Worm (Caenorhabditis elegans): Measurements from ENCODE around the gene nlp-5.

nlp-5 gene

DNA sequence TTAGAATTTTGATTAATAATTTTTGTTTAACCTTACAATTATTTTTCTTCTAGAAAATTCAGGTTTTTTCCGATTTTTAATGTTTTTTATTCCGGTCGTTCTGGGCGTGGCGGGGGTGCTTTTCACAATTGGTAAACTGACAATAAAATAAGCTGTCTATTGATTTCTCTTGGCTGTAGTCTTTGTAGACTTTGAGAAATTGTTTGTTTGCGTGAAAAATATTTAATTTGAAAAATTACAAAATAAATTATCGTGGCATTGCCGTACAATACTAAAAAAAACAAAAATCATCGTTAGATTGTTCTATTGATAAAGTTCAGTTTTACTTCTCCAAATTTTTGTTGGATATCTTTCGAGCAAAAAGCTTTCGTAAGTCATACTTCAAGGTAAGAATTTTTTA is 8.2 kb downstream of the nlp-5 start, which contains the start of gene F35C11.3 (continued):
- TF ChIP-seq F22D6.2 (tag; optimal IDR thresholded peaks at IDR 0.05), result no peak
- no peak for TF ChIP-seq ztf-25 (GFP tag; IDR thresholded peaks at IDR 0.05)

DNA sequence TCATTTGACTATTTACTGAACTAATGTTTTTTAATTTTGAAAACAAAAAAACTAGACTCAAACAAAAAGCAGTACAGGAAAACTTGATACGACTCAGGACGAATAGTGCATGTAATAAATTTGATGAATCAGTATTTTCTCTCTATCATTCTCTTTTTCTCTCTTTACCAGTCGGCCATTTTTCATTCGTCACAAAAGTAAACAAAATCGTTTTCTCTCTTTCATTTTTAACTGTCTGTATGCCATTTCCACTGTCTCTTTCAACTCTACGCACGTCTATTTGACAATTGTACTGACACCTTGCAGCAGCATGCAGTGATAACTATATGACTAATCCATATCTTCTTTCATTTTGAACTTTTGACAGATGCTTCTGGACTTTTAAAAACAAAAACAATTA is 10.5 kb downstream of the nlp-5 start, which contains the start of the genes F35C11.2 and F35C11.4:
Gene F35C11.2 (minus strand): TSS at position 90 of the 400 bp plus-strand sequence.
Gene F35C11.4 (plus strand): TSS at position 260 of the 400 bp plus-strand sequence.
- no peak for TF ChIP-seq F39B2.1 (GFP tag; IDR thresholded peaks at IDR 0.05)
- no peak for TF ChIP-seq madf-8 (GFP tag; conservative IDR thresholded peaks at IDR 0.05)
- no peak for TF ChIP-seq F57A8.1 (GFP tag; optimal IDR thresholded peaks at IDR 0.05)
- TF ChIP-seq aptf-3 (GFP tag; IDR thresholded peaks at IDR 0.05), result no peak
- peak; percentile 77 for TF ChIP-seq unc-62 (GFP tag; optimal IDR thresholded peaks at IDR 0.05)
- peak; percentile 16 for TF ChIP-seq pha-4 (tag; optimal IDR thresholded peaks at IDR 0.05)
- TF ChIP-seq let-607 (tag; optimal IDR thresholded peaks at IDR 0.05), result peak in 1 of 2 experiments; percentile 9
- TF ChIP-seq nhr-80 (tag; optimal IDR thresholded peaks at IDR 0.05), result peak; percentile 89

- TF ChIP-seq efl-1 (GFP tag; optimal IDR thresholded peaks at IDR 0.05) (no peak), somi-1 (GFP tag; optimal IDR thresholded peaks at IDR 0.05) (no peak), aptf-3 (GFP tag; IDR thresholded peaks at IDR 0.05) (no peak), F37B4.10 (GFP tag; IDR thresholded peaks at IDR 0.05) (no peak), ama-1 (optimal IDR thresholded peaks at IDR 0.05) (no peak), ama-1 (GFP tag; optimal IDR thresholded peaks at IDR 0.05) (no peak), bed-2 (GFP tag; IDR thresholded peaks at IDR 0.05) (no peak), lsl-1 (GFP tag; optimal IDR thresholded peaks at IDR 0.05) (no peak), hmg-1.2 (GFP tag; IDR thresholded peaks at IDR 0.05) (no peak), dpl-1 (GFP tag; optimal IDR thresholded peaks at IDR 0.05) (no peak), B0336.3 (GFP tag; IDR thresholded peaks at IDR 0.05) (no peak), bed-1 (GFP tag; IDR thresholded peaks at IDR 0.05) (no peak), hrde-1 (tag; optimal IDR thresholded peaks at IDR 0.05; ENCODE audit: borderline replicate concordance) (no peak), let-526 (GFP tag; IDR thresholded peaks at IDR 0.05) (no peak), egrh-3 (GFP tag; IDR thresholded peaks at IDR 0.05) (no peak), tbp1 (GFP tag; optimal IDR thresholded peaks at IDR 0.05) (no peak), Y56A3A.18 (GFP tag; IDR thresholded peaks at IDR 0.05) (no peak), chd-7 (tag; optimal IDR thresholded peaks at IDR 0.05) (no peak), Y53F4B.3 (GFP tag; IDR thresholded peaks at IDR 0.05) (no peak), snpc-1.1 (tag; optimal IDR thresholded peaks at IDR 0.05; ENCODE audit: insufficient read depth) (no peak), F49E8.2 (tag; optimal IDR thresholded peaks at IDR 0.05; ENCODE audit: insufficient read depth) (no peak)
Measured at ce11 chrII:8249710-8250109, 11.5 kb downstream of the nlp-5 start.

- no peak for TF ChIP-seq snpc-1.3 (tag; optimal IDR thresholded peaks at IDR 0.05; ENCODE audit: insufficient read depth)
- TF ChIP-seq xnd-1 (tag; optimal IDR thresholded peaks at IDR 0.05), result peak; percentile 88
- peak; percentile 39; the same call in 1 of the 2 replicates for TF ChIP-seq D2030.7 (GFP tag; IDR thresholded peaks at IDR 0.05)
- TF ChIP-seq ccch-3 (GFP tag; optimal IDR thresholded peaks at IDR 0.05), result no peak
- TF ChIP-seq madf-8 (GFP tag; conservative IDR thresholded peaks at IDR 0.05), result peak; percentile 75
- TF ChIP-seq C17E4.6 (GFP tag; IDR thresholded peaks at IDR 0.05), result no peak
- TF ChIP-seq dox-1 (GFP tag; IDR thresholded peaks at IDR 0.05), result peak; percentile 21; the same call in 1 of the 2 replicates
- TF ChIP-seq him-1 (tag; optimal IDR thresholded peaks at IDR 0.05), result peak; percentile 13
- TF ChIP-seq B0019.2 (GFP tag; conservative IDR thresholded peaks at IDR 0.05), result peak; percentile 45; the same call in 1 of the 2 replicates
- peak; percentile 66 for TF ChIP-seq dpl-1 (GFP tag; optimal IDR thresholded peaks at IDR 0.05)
- TF ChIP-seq F33H1.4 (GFP tag; IDR thresholded peaks at IDR 0.05), result peak; percentile 67
- peak; percentile 48 for TF ChIP-seq lin-54 (GFP tag; optimal IDR thresholded peaks at IDR 0.05)
- peak; percentile 86 for TF ChIP-seq efl-1 (GFP tag; optimal IDR thresholded peaks at IDR 0.05)
- peak; percentile 79 for TF ChIP-seq ceh-91 (GFP tag; IDR thresholded peaks at IDR 0.05)
- no peak for TF ChIP-seq nhr-80 (tag; optimal IDR thresholded peaks at IDR 0.05)
- TF ChIP-seq F49E8.2 (tag; optimal IDR thresholded peaks at IDR 0.05; ENCODE audit: insufficient read depth), result no peak
- peak; percentile 93 for TF ChIP-seq lsl-1 (GFP tag; optimal IDR thresholded peaks at IDR 0.05)
- TF ChIP-seq lag-1 (GFP tag; IDR thresholded peaks at IDR 0.05), result no peak
- peak; percentile 29 for TF ChIP-seq snpc-3.4 (tag; optimal IDR thresholded peaks at IDR 0.05)
Measured at ce11 chrII:8253160-8253793, 15.0 kb downstream of the nlp-5 start, which contains the start of gene F35C11.5. Gene F35C11.5, plus strand, starts transcription at chrII:8253743.

All from whole organism, young adult.